Fruit fly (Drosophila melanogaster): ENCODE measurements around the gene CG31975.

CG31975 gene

dm6 chr2L:128977-129941 is 11.5 kb downstream of the CG31975 start (continued):
- TF ChIP-seq BEAF-32 (GFP tag; optimal IDR thresholded peaks at IDR 0.05) (no peak), Dref (GFP tag; IDR thresholded peaks at IDR 0.05) (no peak), sim (GFP tag; IDR thresholded peaks at IDR 0.05) (no peak), CG18262 (tag; optimal IDR thresholded peaks at IDR 0.05) (peak; percentile 29), so (GFP tag; IDR thresholded peaks at IDR 0.05) (0 out of 3 replicates have a peak, but pooled peaks have one; percentile 18), CG1024 (GFP tag; IDR thresholded peaks at IDR 0.05) (no peak), pan (optimal IDR thresholded peaks at IDR 0.05) (no peak), pan (GFP tag; optimal IDR thresholded peaks at IDR 0.05 in 1 of 2, IDR thresholded peaks at IDR 0.05 in 1 of 2) (peak in 1 of 2 experiments; percentile 72), CG33213 (GFP tag; optimal IDR thresholded peaks at IDR 0.05) (peak; percentile 11), CG14860 (GFP tag; IDR thresholded peaks at IDR 0.05; ENCODE audit: partially characterized antibody) (peak; percentile 33; the same call in 1 of the 3 replicates), CG10321 (GFP tag; IDR thresholded peaks at IDR 0.05) (peak; percentile 97), HHEX (GFP tag; optimal IDR thresholded peaks at IDR 0.05) (peak; percentile 55), salm (tag; optimal IDR thresholded peaks at IDR 0.05) (peak; percentile 13), Kr (GFP tag; optimal IDR thresholded peaks at IDR 0.05) (no peak), CG9932 (GFP tag; IDR thresholded peaks at IDR 0.05) (no peak; the same call in 1 of the 2 replicates), pnt (GFP tag; optimal IDR thresholded peaks at IDR 0.05) (no peak), sens-2 (GFP tag; IDR thresholded peaks at IDR 0.05) (no peak), CG17829 (tag; optimal IDR thresholded peaks at IDR 0.05) (peak; percentile 50), CG17385 (GFP tag; optimal IDR thresholded peaks at IDR 0.05) (peak; percentile 60), CG11560 (tag; IDR thresholded peaks at IDR 0.05) (no peak), MTF-1 (GFP tag; optimal IDR thresholded peaks at IDR 0.05; ENCODE audit: borderline replicate concordance) (peak; percentile 71), ERR (GFP tag; optimal IDR thresholded peaks at IDR 0.05) (peak; percentile 17), Dek (tag; optimal IDR thresholded peaks at IDR 0.05) (no peak), CG31224 (GFP tag; IDR thresholded peaks at IDR 0.05) (no peak), CG6254 (GFP tag; optimal IDR thresholded peaks at IDR 0.05) (peak; percentile 53), CG5245 (GFP tag; optimal IDR thresholded peaks at IDR 0.05) (no peak), Rx (GFP tag; IDR thresholded peaks at IDR 0.05) (no peak), rib (GFP tag; IDR thresholded peaks at IDR 0.05) (peak; percentile 64; the same call in 1 of the 2 replicates), bsh (GFP tag; optimal IDR thresholded peaks at IDR 0.05) (peak in 1 of 2 experiments; percentile 3), Poxn (GFP tag; IDR thresholded peaks at IDR 0.05) (no peak), CG42726 (GFP tag; IDR thresholded peaks at IDR 0.05; ENCODE audit: partially characterized antibody) (peak; percentile 67; the same call in 1 of the 2 replicates), CG8944 (GFP tag; optimal IDR thresholded peaks at IDR 0.05) (no peak), CG33557 (GFP tag; optimal IDR thresholded peaks at IDR 0.05) (peak; percentile 18), CG2889 (GFP tag; IDR thresholded peaks at IDR 0.05) (no peak), ssp (GFP tag; IDR thresholded peaks at IDR 0.05) (no peak), Fer1 (GFP tag; optimal IDR thresholded peaks at IDR 0.05) (peak; percentile 73), slou (GFP tag; optimal IDR thresholded peaks at IDR 0.05) (no peak), repo (GFP tag; optimal IDR thresholded peaks at IDR 0.05) (no peak), twi (tag; optimal IDR thresholded peaks at IDR 0.05) (no peak), org-1 (GFP tag; optimal IDR thresholded peaks at IDR 0.05) (no peak), mld (GFP tag; IDR thresholded peaks at IDR 0.05; ENCODE audit: partially characterized antibody) (peak; percentile 62; the same call in 2 of the 3 replicates), Jarid2 (GFP tag; optimal IDR thresholded peaks at IDR 0.05) (peak; percentile 97), ftz-f1 (GFP tag; optimal IDR thresholded peaks at IDR 0.05) (peak; percentile 70), Dp (GFP tag; optimal IDR thresholded peaks at IDR 0.05) (no peak), CG18599 (GFP tag; optimal IDR thresholded peaks at IDR 0.05) (peak; percentile 74), CG7556 (GFP tag; optimal IDR thresholded peaks at IDR 0.05) (peak; percentile 1), Ssrp (tag; optimal IDR thresholded peaks at IDR 0.05) (no peak), p53 (GFP tag; optimal IDR thresholded peaks at IDR 0.05) (no peak)
